Fruit fly (Drosophila melanogaster) whole organism, adult: ENCODE results near the gene betaNACtes2.

Experiments used
- CG12768 ChIP-seq: fragments of 200-800 bp; sonication (Bioruptor generic); optimal IDR thresholded peaks from 2 replicates; lab custom pipeline; 2017; ENCODE audit warnings: missing biosample characterization, missing genetic modification characterization, mild to moderate bottlenecking, moderate library complexity, missing genetic modification reagents
- CG1620 ChIP-seq: fragments of 200-800 bp; sonication (Bioruptor generic); optimal IDR thresholded peaks from 2 replicates; lab custom pipeline; 2016; ENCODE audit warnings: missing biosample characterization, missing genetic modification characterization
- Clk ChIP-seq: fragments of 200-800 bp; sonication (Bioruptor generic); optimal IDR thresholded peaks from 2 replicates; lab custom pipeline; 2017; ENCODE audit warnings: missing biosample characterization, missing genetic modification characterization
- Crg-1 ChIP-seq: fragments of 200-800 bp; sonication (Bioruptor generic); optimal IDR thresholded peaks from 2 replicates; lab custom pipeline; 2016; ENCODE audit warnings: missing biosample characterization, missing genetic modification characterization
- cnc ChIP-seq, 2 experiments: fragments of >200 bp; optimal IDR thresholded peaks; 2 replicates each; lab custom pipeline; 2017
- ovo ChIP-seq: fragments of 200-800 bp; sonication (Bioruptor generic); optimal IDR thresholded peaks from 2 replicates; lab custom pipeline; 2016; ENCODE audit warnings: missing biosample characterization, missing genetic modification characterization
- tj ChIP-seq: fragments of 200-800 bp; sonication (Bioruptor generic); optimal IDR thresholded peaks from 3 replicates; lab custom pipeline; 2017; ENCODE audit warnings: missing biosample characterization, mild to moderate bottlenecking, missing genetic modification characterization, moderate library complexity

dm6 chrX:14332243-14332642 lies 16.9 kb upstream of the betaNACtes2 start:
- TF ChIP-seq Crg-1 (GFP tag; lab: Kevin White, UChicago): no peak
- TF ChIP-seq CG1620 (GFP tag; lab: Kevin White, UChicago): no peak
- TF ChIP-seq CG12768 (GFP tag; lab: Kevin White, UChicago): no peak
- TF ChIP-seq tj (GFP tag; lab: Kevin White, UChicago): no peak
- TF ChIP-seq Clk (GFP tag; lab: Kevin White, UChicago): no peak
- TF ChIP-seq cnc (optimal IDR thresholded peaks at IDR 0.05; lab: Kevin White, UChicago): no peak
- no peak for TF ChIP-seq ovo (GFP tag; lab: Kevin White, UChicago)
